Worm (Caenorhabditis elegans) whole organism, L4/young adult: Measurements from ENCODE around the gene npl-4.2.

ENCODE experiments used
- W03F9.2 ChIP-seq: fragments of 150-350 bp; optimal IDR thresholded peaks from 2 replicates; lab custom pipeline; 2014; ENCODE audit warnings: missing biosample characterization, missing genetic modification characterization
- dao-5 ChIP-seq: sonication (generic microtip); optimal IDR thresholded peaks from 2 replicates; lab custom pipeline; 2016; ENCODE audit warnings: missing genotype, missing genetic modification characterization, moderate library complexity, missing compliant biosample characterization
- him-1 ChIP-seq: sonication (generic microtip); optimal IDR thresholded peaks from 2 replicates; lab custom pipeline; 2016; ENCODE audit warnings: missing genotype, missing genetic modification reagents, missing genetic modification characterization, missing compliant biosample characterization

Gene npl-4.2

DNA sequence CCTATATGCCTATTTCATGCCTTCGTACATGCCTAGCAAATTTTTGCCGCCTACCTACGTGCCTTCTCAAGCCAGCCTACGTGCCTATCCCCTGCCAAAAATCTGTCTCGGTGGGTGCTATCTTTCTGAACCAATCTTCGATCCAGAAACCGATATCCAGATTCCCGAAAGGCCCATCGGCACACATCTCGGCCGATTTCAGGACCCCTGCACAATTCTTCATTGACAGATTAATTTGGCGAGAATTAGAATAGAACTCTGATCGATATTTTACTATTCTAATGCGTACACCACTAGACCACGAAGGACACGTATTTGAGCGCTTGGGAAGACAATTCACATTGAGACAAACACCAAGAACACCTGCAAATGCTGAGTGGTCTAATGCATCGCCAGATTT lies 44.9 kb downstream of the npl-4.2 start:
- TF ChIP-seq W03F9.2 (tag; lab: Kevin White, UChicago) (no peak), him-1 (no peak), dao-5 (no peak)

DNA sequence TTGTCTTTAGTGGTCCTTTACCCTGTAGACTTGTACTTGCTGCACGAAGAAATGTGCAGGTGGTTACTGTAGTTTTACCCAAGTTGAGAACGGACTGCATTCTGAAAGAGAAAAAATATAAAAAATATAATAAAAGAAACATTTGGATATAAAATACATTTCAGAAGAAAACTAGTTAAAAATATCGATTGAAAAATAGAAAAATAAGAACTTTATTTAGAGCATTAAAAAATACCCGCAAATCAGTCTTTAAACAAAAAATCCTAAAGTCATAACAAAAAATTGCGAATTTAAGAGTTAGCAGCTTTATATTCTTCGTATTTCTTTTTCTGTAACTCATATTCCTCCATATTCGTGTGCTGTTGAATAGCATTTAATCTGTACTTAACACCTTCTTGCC lies 46.1 kb downstream of the npl-4.2 start, which contains the start of gene C25H3.7:
TSS of gene C25H3.7 (minus strand) at position 101 of the 400 bp plus-strand sequence.
- TF ChIP-seq dao-5 (no peak), him-1 (no peak), W03F9.2 (tag; lab: Kevin White, UChicago) (no peak)

DNA sequence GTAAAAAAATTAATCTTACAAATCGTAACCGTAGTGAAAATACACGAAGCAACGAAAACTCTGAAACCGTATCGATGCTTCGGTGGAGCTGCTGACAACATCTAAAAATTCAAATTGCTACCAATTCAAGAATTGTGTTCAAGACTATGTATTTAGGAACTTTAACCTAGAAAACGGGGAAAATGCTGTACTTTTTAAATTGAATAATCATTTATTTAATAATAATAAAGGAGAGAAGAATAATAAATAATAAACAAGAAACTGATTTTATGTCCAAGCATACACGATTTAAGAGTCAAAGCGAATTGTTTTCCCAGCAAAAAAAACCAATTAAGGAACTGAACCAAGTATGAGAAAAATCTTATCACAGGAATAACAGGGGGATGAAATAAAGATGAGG lies 46.9 kb downstream of the npl-4.2 start, which contains the start of gene C25H3.17:
TSS of gene C25H3.17 (minus strand) at position 101 of the 400 bp plus-strand sequence.
- no peak for TF ChIP-seq him-1
- no peak for TF ChIP-seq dao-5
- no peak for TF ChIP-seq W03F9.2 (tag; lab: Kevin White, UChicago)
